Worm (Caenorhabditis elegans): ENCODE data around the gene F09C8.2.
A peak's percentile ranks its signal among the peaks of the same experiment; 100 is the strongest.

ce11 chrX:16192574-16192973 lies 45.8 kb upstream of the F09C8.2 start:
- TF ChIP-seq ztf-4 (tag; optimal IDR thresholded peaks at IDR 0.05) = no peak
- TF ChIP-seq ceh-82 (tag; optimal IDR thresholded peaks at IDR 0.05) = no peak
- TF ChIP-seq nhr-11 (tag; optimal IDR thresholded peaks at IDR 0.05) = no peak
- no peak for TF ChIP-seq unc-130 (tag; optimal IDR thresholded peaks at IDR 0.05)
- TF ChIP-seq nhr-12 (tag; optimal IDR thresholded peaks at IDR 0.05) = no peak
- no peak for TF ChIP-seq egl-27 (tag; optimal IDR thresholded peaks at IDR 0.05)
- peak; percentile 99 for TF ChIP-seq elt-2 (tag; optimal IDR thresholded peaks at IDR 0.05)
- no peak for TF ChIP-seq ceh-63 (GFP tag; optimal IDR thresholded peaks at IDR 0.05)
- TF ChIP-seq efl-1 (optimal IDR thresholded peaks at IDR 0.05) = no peak
- peak in 1 of 2 experiments; percentile 3 for TF ChIP-seq efl-1 (GFP tag; optimal IDR thresholded peaks at IDR 0.05 in 1 of 2)
- TF ChIP-seq pqm-1 (tag; optimal IDR thresholded peaks at IDR 0.05) = no peak
- TF ChIP-seq unc-62 (GFP tag; optimal IDR thresholded peaks at IDR 0.05) = no peak
- no peak for TF ChIP-seq xbp-1 (tag; optimal IDR thresholded peaks at IDR 0.05)
- TF ChIP-seq ama-1 (optimal IDR thresholded peaks at IDR 0.05) = no peak

Data from whole organism, L1 larva.